Worm (Caenorhabditis elegans): Measurements from ENCODE around the gene col-99.
A peak's percentile ranks its signal among the peaks of the same experiment; 100 is the strongest.

ce11 chrIV:172990-173389, 25.3 kb upstream of the col-99 start:
- no peak for TF ChIP-seq ztf-23 (GFP tag; IDR thresholded peaks at IDR 0.05)
- peak; percentile 45; the same call in 1 of the 2 replicates for TF ChIP-seq ztf-29 (GFP tag; IDR thresholded peaks at IDR 0.05)
- no peak for TF ChIP-seq klf-2 (GFP tag; conservative IDR thresholded peaks at IDR 0.05)
- no peak for TF ChIP-seq ref-1 (GFP tag; conservative IDR thresholded peaks at IDR 0.05)
- TF ChIP-seq cog-1 (tag; optimal IDR thresholded peaks at IDR 0.05), result no peak
- no peak for TF ChIP-seq tab-1 (GFP tag; IDR thresholded peaks at IDR 0.05)
- no peak for TF ChIP-seq med-1 (GFP tag; optimal IDR thresholded peaks at IDR 0.05; ENCODE audit: insufficient read depth)
